Worm (Caenorhabditis elegans) whole organism, L2 larva: Measurements from ENCODE around the gene ppm-1.H.

Experiments used
- F13H6.1 ChIP-seq: sonication (generic microtip); optimal IDR thresholded peaks from 2 replicates; lab custom pipeline; 2016; ENCODE audit warnings: missing genetic modification characterization, missing compliant biosample characterization
- ZK546.5 ChIP-seq: sonication (generic microtip); optimal IDR thresholded peaks from 2 replicates; lab custom pipeline; 2017; ENCODE audit warnings: missing biosample characterization, missing genetic modification characterization
- ama-1 ChIP-seq: fragments of 150-350 bp; optimal IDR thresholded peaks from 2 replicates; lab custom pipeline; 2018; ENCODE audit warnings: inconsistent platforms
- ceh-16 ChIP-seq: fragments of 150-350 bp; optimal IDR thresholded peaks from 2 replicates; lab custom pipeline; 2014; ENCODE audit warnings: missing biosample characterization, missing genetic modification characterization
- ceh-82 ChIP-seq: fragments of 150-350 bp; optimal IDR thresholded peaks from 2 replicates; lab custom pipeline; 2014; ENCODE audit warnings: missing biosample characterization, missing genetic modification characterization
- fos-1 ChIP-seq: fragments of 150-350 bp; optimal IDR thresholded peaks from 2 replicates; lab custom pipeline; 2014; ENCODE audit warnings: missing biosample characterization, missing genetic modification characterization
- nhr-10 ChIP-seq: sonication (generic microtip); optimal IDR thresholded peaks from 2 replicates; lab custom pipeline; 2017; ENCODE audit warnings: missing biosample characterization, missing genetic modification characterization
- nhr-129 ChIP-seq: fragments of 150-350 bp; optimal IDR thresholded peaks from 2 replicates; lab custom pipeline; 2014; ENCODE audit warnings: missing biosample characterization, missing genetic modification characterization
- nhr-77 ChIP-seq: fragments of 150-350 bp; optimal IDR thresholded peaks from 2 replicates; lab custom pipeline; 2014; ENCODE audit warnings: missing biosample characterization, missing genetic modification characterization
- skn-1 ChIP-seq: sonication (generic microtip); optimal IDR thresholded peaks from 2 replicates; lab custom pipeline; 2017; ENCODE audit warnings: missing biosample characterization, missing genetic modification characterization
- snpc-4 ChIP-seq: fragments of 150-350 bp; optimal IDR thresholded peaks from 2 replicates; lab custom pipeline; 2014; ENCODE audit warnings: missing biosample characterization, missing genetic modification characterization
- unc-39 ChIP-seq: fragments of 150-350 bp; optimal IDR thresholded peaks from 2 replicates; lab custom pipeline; 2014; ENCODE audit warnings: missing biosample characterization, missing genetic modification characterization
- zag-1 ChIP-seq: fragments of 150-350 bp; optimal IDR thresholded peaks from 2 replicates; lab custom pipeline; 2014; ENCODE audit warnings: missing biosample characterization, missing genetic modification characterization

ce11 chrIV:12311597-12311996 is 43.5 kb upstream of the ppm-1.H start, which contains the start of gene oac-58:
- TF ChIP-seq snpc-4 (no peak), nhr-77 (no peak), nhr-129 (tag; lab: Kevin White, UChicago) (no peak), zag-1 (tag; lab: Kevin White, UChicago) (no peak), unc-39 (tag; lab: Kevin White, UChicago) (no peak), ZK546.5 (tag; lab: Kevin White, UChicago) (no peak), ceh-16 (tag; lab: Kevin White, UChicago) (no peak), ceh-82 (tag; lab: Kevin White, UChicago) (no peak), F13H6.1 (tag; lab: Kevin White, UChicago) (no peak), fos-1 (tag; lab: Kevin White, UChicago) (no peak), nhr-10 (tag; lab: Kevin White, UChicago) (no peak), ama-1 (lab: Kevin White, UChicago) (no peak), skn-1 (tag; lab: Kevin White, UChicago) (no peak)
